Worm (Caenorhabditis elegans) whole organism, L4 larva: ENCODE data around the gene sra-38.
A peak's percentile ranks its signal among the peaks of the same experiment; 100 is the strongest.

Source experiments
- D1046.2 ChIP-seq: fragments of 200-800 bp; sonication (Bioruptor generic); IDR thresholded peaks from 2 replicates; pipeline ENCODE4 v1.3.6; 2022; ENCODE audit warnings: missing genetic modification characterization, missing compliant biosample characterization
- F10B5.3 ChIP-seq: sonication (generic microtip); optimal IDR thresholded peaks from 2 replicates; lab custom pipeline; 2016; ENCODE audit warnings: mild to moderate bottlenecking, missing genetic modification characterization, missing compliant biosample characterization
- R02D3.7 ChIP-seq: fragments of 150-350 bp; sonication (generic microtip); optimal IDR thresholded peaks from 3 replicates; lab custom pipeline; 2014; ENCODE audit warnings: missing biosample characterization, missing genetic modification characterization
- T20F7.1 ChIP-seq: fragments of 200-800 bp; sonication (Bioruptor generic); optimal IDR thresholded peaks from 2 replicates; lab custom pipeline; 2018; ENCODE audit warnings: mild to moderate bottlenecking, missing genetic modification characterization, missing compliant biosample characterization
- Y105C5A.15 ChIP-seq: fragments of 200-800 bp; sonication (Bioruptor generic); IDR thresholded peaks from 2 replicates; pipeline ENCODE4 v1.3.6; 2022; ENCODE audit warnings: missing genetic modification characterization, missing compliant biosample characterization
- Y48G9A.11 ChIP-seq: fragments of 200-800 bp; sonication (Bioruptor generic); IDR thresholded peaks from 2 replicates; pipeline ENCODE4 v1.3.6; 2022; ENCODE audit warnings: missing genetic modification reagents, missing genetic modification characterization, missing compliant biosample characterization
- ZK546.5 ChIP-seq, 2 experiments: sonication (generic microtip); optimal IDR thresholded peaks; 2 replicates each; lab custom pipeline; 2017; ENCODE audit warnings: missing biosample characterization in 2 of 2, missing genetic modification characterization in 2 of 2
- aha-1 ChIP-seq: fragments of 150-350 bp; peaks from one replicate; lab custom pipeline; 2014; ENCODE audit warnings: missing biosample characterization, missing genetic modification characterization
- aly-2 ChIP-seq: sonication (generic microtip); optimal IDR thresholded peaks from 2 replicates; lab custom pipeline; 2018; ENCODE audit warnings: missing biosample characterization, missing genetic modification characterization
- ama-1 ChIP-seq: fragments of 150-350 bp; optimal IDR thresholded peaks from 2 replicates; lab custom pipeline; 2014; ENCODE audit warnings: inconsistent platforms, mixed read lengths
- arid-1 ChIP-seq: fragments of 200-800 bp; sonication (Bioruptor generic); conservative IDR thresholded peaks from 2 replicates; pipeline ENCODE4 v1.3.6; 2022; ENCODE audit warnings: missing genetic modification reagents, missing genetic modification characterization, missing compliant biosample characterization
- ceh-20 ChIP-seq: fragments of 200-800 bp; sonication (Bioruptor generic); IDR thresholded peaks from 2 replicates; pipeline ENCODE4 v1.3.6; 2022; ENCODE audit warnings: missing genetic modification reagents, missing genetic modification characterization, missing compliant biosample characterization
- ceh-32 ChIP-seq: sonication (generic microtip); optimal IDR thresholded peaks from 2 replicates; lab custom pipeline; 2016; ENCODE audit warnings: mild to moderate bottlenecking, missing genetic modification characterization, missing compliant biosample characterization; ENCODE audit not compliant: poor library complexity
- ceh-62 ChIP-seq: sonication (generic microtip); optimal IDR thresholded peaks from 2 replicates; lab custom pipeline; 2017; ENCODE audit warnings: missing biosample characterization, missing genetic modification characterization
- ceh-82 ChIP-seq: sonication (generic microtip); optimal IDR thresholded peaks from 2 replicates; lab custom pipeline; 2017; ENCODE audit warnings: missing biosample characterization, missing genetic modification characterization
- cey-2 ChIP-seq: sonication (generic microtip); optimal IDR thresholded peaks from 3 replicates; lab custom pipeline; 2017; ENCODE audit warnings: missing genetic modification characterization, mild to moderate bottlenecking, missing compliant biosample characterization, antibody characterized with exemption, borderline replicate concordance; ENCODE audit not compliant: insufficient read depth
- ctbp-1 ChIP-seq: fragments of 200-800 bp; sonication (Bioruptor generic); IDR thresholded peaks from 2 replicates; pipeline ENCODE4 v1.3.6; 2022; ENCODE audit warnings: missing genetic modification reagents, missing genetic modification characterization, missing compliant biosample characterization
- daf-16 ChIP-seq, 3 experiments: sonication (generic microtip); optimal IDR thresholded peaks; 2 replicates each; lab custom pipeline; 2016 to 2017; ENCODE audit warnings: missing genetic modification characterization in 3 of 3, missing genetic modification reagents in 3 of 3, mild to moderate bottlenecking in 2 of 3, missing compliant biosample characterization in 2 of 3, missing biosample characterization in 1 of 3, moderate library complexity in 1 of 3
- dmd-6 ChIP-seq: fragments of 200-800 bp; sonication (Bioruptor generic); IDR thresholded peaks from 2 replicates; pipeline ENCODE4 v1.3.6; 2022; ENCODE audit warnings: missing genetic modification reagents, missing genetic modification characterization, missing compliant biosample characterization
- dmd-9 ChIP-seq: fragments of 200-800 bp; sonication (Bioruptor generic); IDR thresholded peaks from 2 replicates; pipeline ENCODE4 v1.3.6; 2022; ENCODE audit warnings: missing genetic modification reagents, missing genetic modification characterization, missing compliant biosample characterization
- dpl-1 ChIP-seq: fragments of 150-350 bp; optimal IDR thresholded peaks from 2 replicates; lab custom pipeline; 2014; ENCODE audit warnings: missing biosample characterization, missing genetic modification reagents, missing genetic modification characterization
- egl-27 ChIP-seq: sonication (generic microtip); optimal IDR thresholded peaks from 3 replicates; lab custom pipeline; 2017; ENCODE audit warnings: missing biosample characterization, missing genetic modification reagents, missing genetic modification characterization
- egl-43 ChIP-seq: fragments of 200-800 bp; sonication (Bioruptor generic); IDR thresholded peaks from 2 replicates; pipeline ENCODE4 v1.3.6; 2022; ENCODE audit warnings: missing genetic modification reagents, missing genetic modification characterization, missing compliant biosample characterization
- hif-1 ChIP-seq, 2 experiments: sonication (generic microtip); optimal IDR thresholded peaks; 2 replicates each; lab custom pipeline; 2016 to 2017; ENCODE audit warnings: missing compliant biosample characterization in 2 of 2, missing genetic modification characterization in 2 of 2, missing genetic modification reagents in 2 of 2, missing genotype in 2 of 2, mild to moderate bottlenecking in 1 of 2
- hlh-30 ChIP-seq: sonication (generic microtip); optimal IDR thresholded peaks from 2 replicates; lab custom pipeline; 2017; ENCODE audit warnings: antibody characterized with exemption, mild to moderate bottlenecking, missing genetic modification characterization, missing compliant biosample characterization; ENCODE audit not compliant: insufficient read depth
- lin-13 ChIP-seq: fragments of 150-350 bp; optimal IDR thresholded peaks from 2 replicates; lab custom pipeline; 2014; ENCODE audit warnings: missing biosample characterization, missing genetic modification reagents, missing genetic modification characterization
- lin-15B ChIP-seq: fragments of 150-350 bp; sonication (generic microtip); optimal IDR thresholded peaks from 3 replicates; lab custom pipeline; 2014; ENCODE audit warnings: missing biosample characterization, missing genetic modification characterization
- lir-3 ChIP-seq: sonication (generic microtip); optimal IDR thresholded peaks from 2 replicates; lab custom pipeline; 2016; ENCODE audit warnings: mild to moderate bottlenecking, missing genetic modification characterization, missing compliant biosample characterization
- lsy-2 ChIP-seq, 2 experiments: fragments of 150-350 bp in 1 of 2; sonication (generic microtip) in 1 of 2; optimal IDR thresholded peaks; 2 replicates each; lab custom pipeline; 2014 to 2017; ENCODE audit warnings: missing biosample characterization in 2 of 2, missing genetic modification characterization in 2 of 2
- mes-2 ChIP-seq: sonication (generic microtip); optimal IDR thresholded peaks from 2 replicates; lab custom pipeline; 2016; ENCODE audit warnings: missing genotype, mild to moderate bottlenecking, missing genetic modification characterization, missing compliant biosample characterization; ENCODE audit not compliant: poor library complexity, severe bottlenecking
- mxl-3 ChIP-seq: fragments of 200-800 bp; sonication (Bioruptor generic); optimal IDR thresholded peaks from 2 replicates; lab custom pipeline; 2018; ENCODE audit warnings: mild to moderate bottlenecking, missing genetic modification characterization, missing compliant biosample characterization
- nhr-11 ChIP-seq: fragments of 150-350 bp; optimal IDR thresholded peaks from 2 replicates; lab custom pipeline; 2014; ENCODE audit warnings: missing biosample characterization, missing genetic modification characterization
- nhr-237 ChIP-seq: sonication (generic microtip); optimal IDR thresholded peaks from 2 replicates; lab custom pipeline; 2017; ENCODE audit warnings: missing biosample characterization, missing genetic modification characterization
- nhr-41 ChIP-seq: fragments of 200-800 bp; sonication (Bioruptor generic); IDR thresholded peaks from 2 replicates; pipeline ENCODE4 v1.3.6; 2022; ENCODE audit warnings: missing genetic modification reagents, missing genetic modification characterization, missing compliant biosample characterization
- nhr-48 ChIP-seq: sonication (generic microtip); optimal IDR thresholded peaks from 2 replicates; lab custom pipeline; 2016; ENCODE audit warnings: mild to moderate bottlenecking, missing genetic modification characterization, missing compliant biosample characterization
- nhr-77 ChIP-seq: fragments of 150-350 bp; optimal IDR thresholded peaks from 2 replicates; lab custom pipeline; 2014; ENCODE audit warnings: missing biosample characterization, missing genetic modification characterization
- pqm-1 ChIP-seq: sonication (generic microtip); optimal IDR thresholded peaks from 2 replicates; lab custom pipeline; 2017; ENCODE audit warnings: missing biosample characterization, missing genetic modification characterization
- skn-1 ChIP-seq: fragments of 150-350 bp; optimal IDR thresholded peaks from 2 replicates; lab custom pipeline; 2014; ENCODE audit warnings: missing biosample characterization, missing genetic modification characterization
- snpc-1.2 ChIP-seq: fragments of 200-800 bp; sonication (Bioruptor generic); IDR thresholded peaks from 2 replicates; pipeline ENCODE4 v1.3.6; 2022; ENCODE audit warnings: missing genetic modification reagents, missing genetic modification characterization, missing compliant biosample characterization
- spr-1 ChIP-seq: sonication (generic microtip); optimal IDR thresholded peaks from 2 replicates; lab custom pipeline; 2016; ENCODE audit warnings: mild to moderate bottlenecking, missing genetic modification characterization, missing compliant biosample characterization
- tra-1 ChIP-seq: fragments of 200-800 bp; sonication (Bioruptor generic); IDR thresholded peaks from 2 replicates; pipeline ENCODE4 v1.3.6; 2022; ENCODE audit warnings: missing genetic modification reagents, missing genetic modification characterization, missing compliant biosample characterization
- unc-130 ChIP-seq: sonication (generic microtip); optimal IDR thresholded peaks from 2 replicates; lab custom pipeline; 2016; ENCODE audit warnings: missing genetic modification reagents, missing genetic modification characterization, missing compliant biosample characterization
- unc-39 ChIP-seq: sonication (generic microtip); optimal IDR thresholded peaks from 2 replicates; lab custom pipeline; 2017; ENCODE audit warnings: missing biosample characterization, missing genetic modification characterization
- vab-7 ChIP-seq: fragments of 200-800 bp; sonication (Bioruptor generic); IDR thresholded peaks from 2 replicates; pipeline ENCODE4 v1.3.6; 2022; ENCODE audit warnings: missing genetic modification reagents, missing genetic modification characterization, missing compliant biosample characterization
- zip-11 ChIP-seq: fragments of 200-800 bp; sonication (Bioruptor generic); IDR thresholded peaks from 2 replicates; pipeline ENCODE4 v1.3.6; 2022; ENCODE audit warnings: missing genetic modification characterization, missing compliant biosample characterization
- zip-2 ChIP-seq: fragments of 150-350 bp; optimal IDR thresholded peaks from 2 replicates; lab custom pipeline; 2014; ENCODE audit warnings: missing biosample characterization, missing genetic modification characterization

sra-38 gene

DNA sequence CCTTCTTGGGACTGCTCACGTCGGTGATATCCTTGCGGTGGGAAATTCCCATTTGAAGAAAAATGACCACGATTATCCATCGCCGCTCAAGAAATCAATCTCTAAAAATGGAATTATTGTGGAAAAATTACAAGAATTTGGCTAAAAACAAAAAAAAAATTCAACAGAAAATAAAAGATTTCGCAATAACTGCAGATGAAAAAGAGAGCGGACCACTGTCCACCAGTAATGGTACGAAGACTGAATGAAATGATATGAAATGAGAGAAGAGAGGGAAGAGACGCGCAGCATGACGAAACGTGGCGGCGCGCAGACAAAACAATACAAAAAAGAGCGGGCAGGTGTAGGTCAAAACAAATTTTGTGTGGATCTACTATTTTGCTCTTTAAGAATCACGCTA lies 29.6 kb upstream of the sra-38 start, which contains the start of gene meg-1:
Gene meg-1, minus strand, starts transcription at position 101 of the 400 bp plus-strand sequence.
- TF ChIP-seq aly-2 (tag; lab: Kevin White, UChicago) = no peak
- no peak for TF ChIP-seq R02D3.7
- TF ChIP-seq tra-1 (GFP tag; lab: Robert Waterston, UW) = no peak
- no peak for TF ChIP-seq lin-13 (GFP tag; lab: Kevin White, UChicago)
- no peak for TF ChIP-seq ZK546.5 (tag; optimal IDR thresholded peaks at IDR 0.05; lab: Kevin White, UChicago)
- TF ChIP-seq unc-39 (tag; lab: Kevin White, UChicago) = no peak
- no peak for TF ChIP-seq egl-27 (tag; lab: Kevin White, UChicago)
- no peak for TF ChIP-seq zip-11 (GFP tag; lab: Robert Waterston, UW)
- no peak for TF ChIP-seq mxl-3 (GFP tag; lab: Kevin White, UChicago)
- no peak for TF ChIP-seq vab-7

DNA sequence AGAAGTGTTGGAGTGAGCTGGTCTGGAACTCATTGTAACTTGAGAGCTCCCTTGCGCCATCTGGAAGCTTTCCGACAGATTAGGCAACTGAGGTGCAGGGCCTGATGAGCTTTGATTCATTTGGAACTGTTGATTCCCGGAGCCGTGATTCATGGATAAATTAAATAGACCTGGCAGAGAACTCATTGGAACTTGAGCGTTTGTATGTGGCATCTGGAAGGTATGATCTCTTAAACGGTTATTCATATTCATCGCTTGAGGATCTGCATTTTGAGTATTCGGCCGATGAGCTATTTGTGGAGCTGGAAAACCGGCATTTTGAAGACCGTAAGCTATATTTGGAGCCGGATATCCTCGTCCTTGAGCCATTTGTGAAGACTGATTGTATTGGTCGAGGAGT lies 28.6 kb upstream of the sra-38 start:
- no peak for TF ChIP-seq nhr-77 (tag; lab: Kevin White, UChicago)
- no peak for TF ChIP-seq T20F7.1 (GFP tag; lab: Kevin White, UChicago)
- no peak for TF ChIP-seq snpc-1.2 (GFP tag; lab: Robert Waterston, UW)
- TF ChIP-seq vab-7 = no peak
- TF ChIP-seq ceh-62 (tag; lab: Kevin White, UChicago) = no peak
- TF ChIP-seq ceh-20 (GFP tag; lab: Robert Waterston, UW) = no peak
- TF ChIP-seq zip-2 = no peak

DNA sequence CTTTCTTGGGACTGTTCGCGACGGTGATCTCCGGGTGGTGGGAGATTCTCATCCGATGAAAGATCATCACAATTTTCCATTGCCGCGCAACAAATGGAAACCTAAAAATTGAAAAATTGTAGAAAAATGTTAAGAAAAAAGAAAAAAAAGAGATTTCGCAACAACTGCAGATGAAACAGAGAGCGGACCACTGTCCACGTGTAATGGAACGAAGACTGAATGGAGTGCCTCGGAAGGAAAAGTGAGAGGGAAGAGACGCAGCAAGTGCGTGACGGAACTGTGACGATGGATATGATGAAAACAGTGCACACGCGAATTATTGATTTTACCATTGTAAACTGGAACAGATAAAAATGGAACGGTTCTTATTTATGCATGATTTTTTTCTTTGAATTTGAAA lies 26.1 kb upstream of the sra-38 start, which contains the start of gene meg-2:
Gene meg-2, minus strand, starts transcription at position 101 of the 400 bp plus-strand sequence.
- TF ChIP-seq lin-13 (GFP tag; lab: Kevin White, UChicago) (no peak), cey-2 (tag; lab: Kevin White, UChicago) (no peak), dpl-1 (GFP tag; lab: Kevin White, UChicago) (no peak), arid-1 (GFP tag; lab: Robert Waterston, UW) (no peak), mes-2 (tag; lab: Kevin White, UChicago) (no peak), skn-1 (no peak), dmd-6 (GFP tag; lab: Robert Waterston, UW) (no peak), aha-1 (tag; lab: Kevin White, UChicago) (no peak), unc-130 (GFP tag; lab: Kevin White, UChicago) (no peak), hlh-30 (no peak), nhr-237 (no peak), aly-2 (tag; lab: Kevin White, UChicago) (no peak), D1046.2 (GFP tag; lab: Robert Waterston, UW) (no peak), egl-43 (GFP tag; lab: Robert Waterston, UW) (no peak), zip-11 (GFP tag; lab: Robert Waterston, UW) (no peak), nhr-48 (tag; lab: Kevin White, UChicago) (no peak), F10B5.3 (tag; lab: Kevin White, UChicago) (no peak), pqm-1 (tag; lab: Kevin White, UChicago) (no peak), spr-1 (no peak), lsy-2 (tag; optimal IDR thresholded peaks at IDR 0.05; lab: Kevin White, UChicago) (no peak)
- TF ChIP-seq, all 104 proteins: peak for 0

DNA sequence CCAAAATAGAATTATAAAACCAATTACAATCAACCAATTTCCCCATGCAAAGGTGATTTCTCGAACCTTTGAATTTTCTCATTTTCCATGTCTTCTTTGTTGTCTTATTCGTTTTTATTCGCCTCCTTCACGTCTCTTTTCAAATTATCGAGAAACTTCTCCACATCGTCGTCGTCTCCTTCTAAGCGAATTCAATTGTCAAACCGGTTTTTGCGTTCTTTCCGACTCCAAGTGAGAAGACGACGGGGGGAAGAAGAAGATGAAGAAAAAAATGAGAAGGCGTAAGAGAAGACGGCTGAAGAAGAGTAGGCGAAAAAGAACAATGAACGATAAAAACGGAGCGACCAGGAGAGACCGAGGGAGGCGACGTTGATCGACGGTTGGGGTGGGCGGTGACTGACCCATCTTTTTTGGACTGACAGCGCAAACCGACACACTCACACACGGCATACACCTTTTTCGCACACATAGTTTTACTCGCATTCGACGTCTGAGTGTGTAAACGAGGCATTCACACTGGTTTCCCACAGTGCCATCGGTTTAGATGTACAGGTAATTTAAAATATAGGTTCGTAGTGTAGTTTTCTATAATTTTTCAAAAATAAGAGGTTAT lies 20.5 kb upstream of the sra-38 start:
- TF ChIP-seq daf-16 (GFP tag; optimal IDR thresholded peaks at IDR 0.05; lab: Kevin White, UChicago) (no peak), daf-16 (tag; optimal IDR thresholded peaks at IDR 0.05; lab: Kevin White, UChicago) (no peak), nhr-41 (GFP tag; lab: Robert Waterston, UW) (no peak), lin-15B (no peak), unc-130 (GFP tag; lab: Kevin White, UChicago) (no peak), Y105C5A.15 (GFP tag; lab: Robert Waterston, UW) (no peak), nhr-77 (tag; lab: Kevin White, UChicago) (no peak), ceh-32 (no peak), dmd-6 (GFP tag; lab: Robert Waterston, UW) (peak; percentile 25; the same call in 1 of the 2 replicates), ctbp-1 (GFP tag; lab: Robert Waterston, UW) (0 out of 2 replicates have a peak, but pooled peaks have one; percentile 44), ceh-82 (no peak), dmd-9 (GFP tag; lab: Robert Waterston, UW) (no peak), aha-1 (tag; lab: Kevin White, UChicago) (peak; percentile 90), Y48G9A.11 (GFP tag; lab: Robert Waterston, UW) (no peak), hif-1 (tag; optimal IDR thresholded peaks at IDR 0.05; lab: Kevin White, UChicago) (peak in 1 of 2 experiments; percentile 8), lir-3 (tag; lab: Kevin White, UChicago) (no peak), nhr-11 (tag; lab: Kevin White, UChicago) (no peak), ama-1 (lab: Kevin White, UChicago) (peak; percentile 9)
